Fruit fly (Drosophila melanogaster) whole organism, embryonic: ENCODE measurements around the gene CG18269.
A peak's percentile ranks its signal among the peaks of the same experiment; 100 is the strongest.

Experiments
- ATbp ChIP-seq: fragments of 200-800 bp; sonication (Bioruptor generic); optimal IDR thresholded peaks from 2 replicates; lab custom pipeline; 2017; ENCODE audit warnings: missing biosample characterization, mild to moderate bottlenecking, missing genetic modification characterization, missing genetic modification reagents
- Bgb ChIP-seq: fragments of 200-800 bp; sonication (Bioruptor generic); IDR thresholded peaks from 2 replicates; pipeline ENCODE4 v1.3.6; 2022; ENCODE audit warnings: missing biosample characterization, missing genetic modification characterization; ENCODE audit not compliant: partially characterized antibody
- Bteb2 ChIP-seq: fragments of 200-800 bp; sonication (Bioruptor generic); optimal IDR thresholded peaks from 2 replicates; lab custom pipeline; 2016; ENCODE audit warnings: missing biosample characterization, missing genetic modification characterization
- CG1233 ChIP-seq: fragments of 200-800 bp; sonication (Bioruptor generic); optimal IDR thresholded peaks from 4 replicates; lab custom pipeline; 2018; ENCODE audit warnings: missing biosample characterization, mild to moderate bottlenecking, missing genetic modification characterization
- CG15011 ChIP-seq: fragments of 200-800 bp; sonication (Bioruptor generic); optimal IDR thresholded peaks from 3 replicates; lab custom pipeline; 2018; ENCODE audit warnings: missing biosample characterization, mild to moderate bottlenecking, missing genetic modification characterization
- CG15479 ChIP-seq: fragments of 200-800 bp; sonication (Bioruptor generic); optimal IDR thresholded peaks from 3 replicates; lab custom pipeline; 2019; ENCODE audit warnings: missing biosample characterization, mild to moderate bottlenecking, missing genetic modification characterization, moderate library complexity
- CG16863 ChIP-seq: fragments of 200-800 bp; sonication (Bioruptor generic); optimal IDR thresholded peaks from 3 replicates; lab custom pipeline; 2016; ENCODE audit warnings: missing biosample characterization, missing genetic modification characterization
- CG17359 ChIP-seq: fragments of 200-800 bp; sonication (Bioruptor generic); optimal IDR thresholded peaks from 3 replicates; lab custom pipeline; 2018; ENCODE audit warnings: missing biosample characterization, mild to moderate bottlenecking, missing genetic modification characterization, moderate library complexity
- CG17612 ChIP-seq: fragments of 200-800 bp; sonication (Bioruptor generic); IDR thresholded peaks from 2 replicates; pipeline ENCODE4 v1.3.6; 2022; ENCODE audit warnings: missing biosample characterization, missing genetic modification characterization
- CG18262 ChIP-seq: fragments of 200-800 bp; optimal IDR thresholded peaks from 3 replicates; lab custom pipeline; 2019; ENCODE audit warnings: missing biosample characterization, mild to moderate bottlenecking, missing genetic modification characterization, moderate library complexity
- CG1832 ChIP-seq: fragments of 200-800 bp; sonication (Bioruptor generic); optimal IDR thresholded peaks from 2 replicates; lab custom pipeline; 2017; ENCODE audit warnings: missing biosample characterization, mild to moderate bottlenecking, missing genetic modification characterization, inconsistent platforms
- CG33213 ChIP-seq: fragments of 200-800 bp; sonication (Bioruptor generic); optimal IDR thresholded peaks from 3 replicates; lab custom pipeline; 2016; ENCODE audit warnings: missing biosample characterization, missing genetic modification characterization
- CG33557 ChIP-seq: fragments of 200-800 bp; sonication (Bioruptor generic); optimal IDR thresholded peaks from 2 replicates; lab custom pipeline; 2019; ENCODE audit warnings: missing biosample characterization, mild to moderate bottlenecking, missing genetic modification characterization, moderate library complexity
- CG3838 ChIP-seq: fragments of 200-800 bp; sonication (Bioruptor generic); optimal IDR thresholded peaks from 3 replicates; lab custom pipeline; 2016; ENCODE audit warnings: missing biosample characterization, missing genetic modification characterization
- CG5180 ChIP-seq: fragments of 200-800 bp; sonication (Bioruptor generic); optimal IDR thresholded peaks from 3 replicates; lab custom pipeline; 2017; ENCODE audit warnings: missing biosample characterization, missing genetic modification characterization, mild to moderate bottlenecking, moderate library complexity, missing genetic modification reagents
- CG7786 ChIP-seq: fragments of 200-800 bp; sonication (Bioruptor generic); optimal IDR thresholded peaks from 2 replicates; lab custom pipeline; 2016; ENCODE audit warnings: missing biosample characterization, missing genetic modification characterization
- CG7839 ChIP-seq: fragments of 200-800 bp; sonication (Bioruptor generic); optimal IDR thresholded peaks from 3 replicates; lab custom pipeline; 2018; ENCODE audit warnings: missing biosample characterization, mild to moderate bottlenecking, missing genetic modification characterization, moderate library complexity
- CG9609 ChIP-seq: fragments of 200-800 bp; sonication (Bioruptor generic); optimal IDR thresholded peaks from 3 replicates; lab custom pipeline; 2016; ENCODE audit warnings: missing biosample characterization, missing genetic modification characterization
- Camta ChIP-seq: fragments of 200-800 bp; sonication (Bioruptor generic); optimal IDR thresholded peaks from 2 replicates; lab custom pipeline; 2016; ENCODE audit warnings: missing biosample characterization, missing genetic modification characterization
- CrebB ChIP-seq: fragments of 200-800 bp; sonication (Bioruptor generic); optimal IDR thresholded peaks from 3 replicates; lab custom pipeline; 2018; ENCODE audit warnings: missing biosample characterization, mild to moderate bottlenecking, missing genetic modification characterization
- Doc2 ChIP-seq: fragments of 200-800 bp; sonication (Bioruptor generic); IDR thresholded peaks from 2 replicates; pipeline ENCODE4 v1.3.6; 2022; ENCODE audit warnings: missing biosample characterization, missing genetic modification characterization
- Dref ChIP-seq: fragments of 200-800 bp; sonication (Bioruptor generic); IDR thresholded peaks from 2 replicates; pipeline ENCODE4 v1.3.6; 2022; ENCODE audit warnings: missing biosample characterization, missing genetic modification characterization
- Elba2 ChIP-seq: fragments of 200-800 bp; sonication (Bioruptor generic); optimal IDR thresholded peaks from 3 replicates; lab custom pipeline; 2016; ENCODE audit warnings: missing biosample characterization, missing genetic modification characterization
- Ets65A ChIP-seq: fragments of 200-800 bp; sonication (Bioruptor generic); peaks from one replicate; lab custom pipeline; 2016; ENCODE audit warnings: missing biosample characterization, missing genetic modification characterization
- HLH4C ChIP-seq: fragments of 200-800 bp; sonication (Bioruptor generic); IDR thresholded peaks from 3 replicates; pipeline ENCODE4 v1.3.6; 2022; ENCODE audit warnings: missing biosample characterization, missing genetic modification characterization; ENCODE audit not compliant: partially characterized antibody
- Hand ChIP-seq: fragments of 200-800 bp; sonication (Bioruptor generic); optimal IDR thresholded peaks from 2 replicates; lab custom pipeline; 2017; ENCODE audit warnings: mild to moderate bottlenecking, missing biosample characterization, missing genetic modification reagents, missing genetic modification characterization
- HmgZ ChIP-seq: fragments of 200-800 bp; sonication (Bioruptor generic); optimal IDR thresholded peaks from 2 replicates; lab custom pipeline; 2018; ENCODE audit warnings: missing biosample characterization, mild to moderate bottlenecking, missing genetic modification characterization
- Med ChIP-seq: fragments of 200-800 bp; sonication (Bioruptor generic); peaks from one replicate; lab custom pipeline; 2016; ENCODE audit warnings: missing biosample characterization, missing genetic modification characterization, mild to moderate bottlenecking, inconsistent platforms, moderate library complexity
- Meics ChIP-seq: fragments of 200-800 bp; sonication (Bioruptor generic); optimal IDR thresholded peaks from 2 replicates; lab custom pipeline; 2017; ENCODE audit warnings: missing biosample characterization, mild to moderate bottlenecking, missing genetic modification characterization
- Mes4 ChIP-seq: fragments of 200-800 bp; sonication (Bioruptor generic); optimal IDR thresholded peaks from 2 replicates; lab custom pipeline; 2016; ENCODE audit warnings: missing biosample characterization, missing genetic modification characterization
- Nf-YB ChIP-seq: fragments of 200-800 bp; sonication (Bioruptor generic); optimal IDR thresholded peaks from 3 replicates; lab custom pipeline; 2019; ENCODE audit warnings: missing biosample characterization, mild to moderate bottlenecking, missing genetic modification characterization, moderate library complexity
- Spps ChIP-seq: fragments of 200-800 bp; sonication (Bioruptor generic); optimal IDR thresholded peaks from 2 replicates; lab custom pipeline; 2018; ENCODE audit warnings: missing biosample characterization, mild to moderate bottlenecking, missing genetic modification characterization
- Xbp1 ChIP-seq: fragments of 200-800 bp; sonication (Bioruptor generic); optimal IDR thresholded peaks from 3 replicates; lab custom pipeline; 2016; ENCODE audit warnings: missing biosample characterization, mild to moderate bottlenecking, missing genetic modification characterization
- amos ChIP-seq: fragments of 200-800 bp; sonication (Bioruptor generic); IDR thresholded peaks from 2 replicates; pipeline ENCODE4 v1.3.6; 2022; ENCODE audit warnings: missing biosample characterization, missing genetic modification characterization; ENCODE audit not compliant: partially characterized antibody
- ap ChIP-seq: fragments of 200-800 bp; sonication (Bioruptor generic); IDR thresholded peaks from 2 replicates; pipeline ENCODE4 v1.3.6; 2022; ENCODE audit warnings: missing biosample characterization, missing genetic modification characterization
- bab2 ChIP-seq: fragments of 200-800 bp; sonication (Bioruptor generic); optimal IDR thresholded peaks from 2 replicates; lab custom pipeline; 2016; ENCODE audit warnings: missing biosample characterization, missing genetic modification characterization
- br ChIP-seq: fragments of >200 bp; optimal IDR thresholded peaks from 2 replicates; lab custom pipeline; 2017
- danr ChIP-seq: fragments of 200-800 bp; sonication (Bioruptor generic); IDR thresholded peaks from 2 replicates; pipeline ENCODE4 v1.3.6; 2022; ENCODE audit warnings: missing biosample characterization, missing genetic modification characterization
- ems ChIP-seq: fragments of 200-800 bp; sonication (Bioruptor generic); optimal IDR thresholded peaks from 3 replicates; lab custom pipeline; 2016; ENCODE audit warnings: missing biosample characterization, missing genetic modification characterization
- jing ChIP-seq: fragments of 200-800 bp; sonication (Bioruptor generic); optimal IDR thresholded peaks from 2 replicates; lab custom pipeline; 2018; ENCODE audit warnings: missing biosample characterization, mild to moderate bottlenecking, missing genetic modification characterization
- jumu ChIP-seq: fragments of 200-800 bp; sonication (Bioruptor generic); optimal IDR thresholded peaks from 3 replicates; lab custom pipeline; 2016; ENCODE audit warnings: missing biosample characterization, missing genetic modification characterization
- kah ChIP-seq: fragments of 200-800 bp; sonication (Bioruptor generic); optimal IDR thresholded peaks from 2 replicates; lab custom pipeline; 2018; ENCODE audit warnings: missing biosample characterization, mild to moderate bottlenecking, missing genetic modification characterization
- lab ChIP-seq: fragments of 200-800 bp; sonication (Bioruptor generic); optimal IDR thresholded peaks from 3 replicates; lab custom pipeline; 2017; ENCODE audit warnings: missing biosample characterization, missing genetic modification characterization, mild to moderate bottlenecking, moderate library complexity, missing genetic modification reagents
- lilli ChIP-seq: fragments of 200-800 bp; sonication (Bioruptor generic); optimal IDR thresholded peaks from 3 replicates; lab custom pipeline; 2016; ENCODE audit warnings: missing biosample characterization, missing genetic modification characterization
- rib ChIP-seq: fragments of 200-800 bp; sonication (Bioruptor generic); IDR thresholded peaks from 2 replicates; pipeline ENCODE4 v1.3.6; 2022; ENCODE audit warnings: missing biosample characterization, missing genetic modification characterization
- so ChIP-seq: fragments of 200-800 bp; sonication (Bioruptor generic); IDR thresholded peaks from 3 replicates; pipeline ENCODE4 v1.3.6; 2022; ENCODE audit warnings: missing biosample characterization, missing genetic modification characterization
- twi ChIP-seq: fragments of 200-800 bp; optimal IDR thresholded peaks from 2 replicates; lab custom pipeline; 2019; ENCODE audit warnings: missing biosample characterization, mild to moderate bottlenecking, missing genetic modification characterization, moderate library complexity

CG18269 gene

DNA sequence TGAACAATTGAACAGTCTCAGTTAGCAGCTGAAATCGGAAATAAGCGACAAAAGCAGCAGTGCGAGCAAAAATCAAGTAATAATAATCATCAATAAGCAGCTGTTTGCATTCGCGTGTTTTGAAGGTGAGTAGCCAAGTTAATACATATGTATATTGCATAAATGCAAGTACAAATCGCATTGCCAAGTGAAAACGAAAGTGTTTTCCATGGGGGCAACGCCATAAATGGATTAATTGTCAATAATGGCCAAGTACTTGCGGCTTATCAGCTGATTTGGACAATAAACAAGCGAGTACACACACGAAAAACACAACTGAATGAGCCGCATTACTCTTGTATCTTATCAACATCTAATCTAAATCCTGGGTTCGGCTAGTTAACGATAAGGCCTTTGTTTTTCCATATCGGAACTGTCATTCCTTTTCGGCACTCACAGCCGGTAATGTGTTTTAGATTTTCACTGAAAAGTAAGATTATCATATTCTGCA lies 4.3 kb upstream of the CG18269 start (continued):
- TF ChIP-seq CG17359: peak; percentile 29

DNA sequence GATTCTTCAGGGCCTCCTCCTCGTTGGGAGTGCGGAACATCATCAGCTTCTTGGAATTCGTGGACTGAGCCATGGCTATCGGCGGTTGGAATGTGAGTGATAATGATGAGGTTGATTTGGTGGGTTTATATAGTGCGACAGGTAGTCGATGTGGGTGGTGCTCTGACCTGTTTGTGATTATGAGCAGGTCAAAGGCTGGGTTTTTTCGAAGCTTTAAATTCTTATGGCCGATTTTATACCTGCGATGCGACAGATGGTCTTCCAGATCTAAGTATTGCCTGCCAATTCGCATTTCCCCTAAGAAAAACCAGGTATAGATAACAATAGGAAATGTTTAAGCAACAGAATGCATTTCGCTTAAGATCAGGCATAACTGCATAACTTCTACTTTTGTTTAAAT lies 903 bp upstream of the CG18269 start, which contains the start of gene CG14014:
Gene CG14014 (minus strand): TSS at position 101 of the 400 bp plus-strand sequence.
- no peak for TF ChIP-seq Bgb
- no peak for TF ChIP-seq jing
- TF ChIP-seq CG15011 (GFP tag; lab: Kevin White, UChicago): no peak
- TF ChIP-seq HmgZ (tag; lab: Kevin White, UChicago): no peak
- TF ChIP-seq bab2 (GFP tag; lab: Kevin White, UChicago): no peak
- TF ChIP-seq Elba2 (GFP tag; lab: Kevin White, UChicago): peak; percentile 83
- peak; percentile 34 for TF ChIP-seq CG15479
- TF ChIP-seq Bteb2 (GFP tag; lab: Kevin White, UChicago): no peak

DNA sequence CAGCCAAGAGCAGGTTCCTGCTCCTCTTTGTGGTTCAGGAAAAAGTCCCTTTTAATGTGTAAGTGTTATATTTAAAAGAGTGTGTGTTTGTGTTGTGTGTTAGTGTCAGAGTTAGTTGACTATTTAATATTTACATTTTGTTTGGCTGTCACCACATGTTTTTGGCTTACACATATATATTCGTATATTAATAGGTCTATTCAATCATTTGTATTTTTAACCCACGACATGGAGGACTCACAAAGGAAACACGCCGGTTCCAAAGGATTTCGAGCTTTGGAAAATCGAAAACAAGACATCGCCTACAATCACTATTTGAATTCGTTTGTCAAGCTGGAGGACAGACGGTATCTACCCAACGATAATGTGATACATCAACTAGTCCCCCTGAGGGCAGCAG lies 2.1 kb downstream of the CG18269 start, which contains the start of the genes CG14013 and CG14017:
Gene CG14013 (minus strand): TSS at position 101 of the 400 bp plus-strand sequence.
Gene CG14017 (plus strand): TSS at position 148 of the 400 bp plus-strand sequence.
- no peak for TF ChIP-seq lab
- TF ChIP-seq kah: no peak
- no peak for TF ChIP-seq CG17612 (GFP tag; lab: Robert Waterston, UW)
- TF ChIP-seq CG33213 (GFP tag; lab: Kevin White, UChicago): no peak
- TF ChIP-seq so (GFP tag; lab: Robert Waterston, UW): no peak
- TF ChIP-seq CG5180 (GFP tag; lab: Kevin White, UChicago): no peak

- TF ChIP-seq CG1233 (GFP tag; lab: Kevin White, UChicago): no peak
- no peak for TF ChIP-seq Xbp1
- TF ChIP-seq Dref (GFP tag; lab: Robert Waterston, UW): no peak
- no peak for TF ChIP-seq CG16863 (GFP tag; lab: Kevin White, UChicago)
- TF ChIP-seq Ets65A: peak; percentile 64
- no peak for TF ChIP-seq Camta
- TF ChIP-seq Nf-YB: no peak
- no peak for TF ChIP-seq rib (GFP tag; lab: Robert Waterston, UW)
- TF ChIP-seq CG1832 (GFP tag; lab: Kevin White, UChicago): no peak
- no peak for TF ChIP-seq amos
- no peak for TF ChIP-seq Hand
- no peak for TF ChIP-seq jumu (GFP tag; lab: Kevin White, UChicago)
- no peak for TF ChIP-seq CG33557 (GFP tag; lab: Kevin White, UChicago)
- peak; percentile 70 for TF ChIP-seq Med (GFP tag; lab: Kevin White, UChicago)
- no peak for TF ChIP-seq CG18262 (tag; lab: Kevin White, UChicago)
- no peak for TF ChIP-seq Spps (tag; lab: Kevin White, UChicago)
- TF ChIP-seq CrebB (tag; lab: Kevin White, UChicago): no peak
- no peak for TF ChIP-seq ATbp (GFP tag; lab: Kevin White, UChicago)
- no peak for TF ChIP-seq ems (GFP tag; lab: Kevin White, UChicago)
- TF ChIP-seq twi (tag; lab: Kevin White, UChicago): no peak
- TF ChIP-seq ap (GFP tag; lab: Robert Waterston, UW): no peak
- no peak for TF ChIP-seq danr (GFP tag; lab: Robert Waterston, UW)
- no peak for TF ChIP-seq HLH4C (GFP tag; lab: Robert Waterston, UW)
- no peak for TF ChIP-seq br (lab: Kevin White, UChicago)
- TF ChIP-seq Mes4 (GFP tag; lab: Kevin White, UChicago): no peak
- TF ChIP-seq CG3838: no peak
- TF ChIP-seq CG9609 (GFP tag; lab: Kevin White, UChicago): no peak
- TF ChIP-seq CG7786 (GFP tag; lab: Kevin White, UChicago): no peak
- no peak for TF ChIP-seq Meics (GFP tag; lab: Kevin White, UChicago)
- no peak for TF ChIP-seq Doc2 (GFP tag; lab: Robert Waterston, UW)
- no peak for TF ChIP-seq kah
- TF ChIP-seq CG7839 (tag; lab: Kevin White, UChicago): no peak
- no peak for TF ChIP-seq lilli (GFP tag; lab: Kevin White, UChicago)
These were observed 3.2 kb downstream of the CG18269 start, which contains the start of gene GluRIIA for dm6 chr2L:5554818-5555217. Gene GluRIIA (plus strand): TSS chr2L:5555072.
